Worm (Caenorhabditis elegans) whole organism, mixed stage, embryonic: Measurements from ENCODE around the gene pfkb-1.2.

Experiments
- elt-3 ChIP-seq: fragments of 150-350 bp; optimal IDR thresholded peaks from 2 replicates; lab custom pipeline; 2014; ENCODE audit warnings: missing biosample characterization, missing genetic modification characterization
- mep-1 ChIP-seq: fragments of 150-350 bp; optimal IDR thresholded peaks from 2 replicates; lab custom pipeline; 2017; ENCODE audit warnings: missing biosample characterization, missing genetic modification reagents, missing genetic modification characterization, inconsistent platforms

- TF ChIP-seq mep-1, result no peak
- TF ChIP-seq elt-3 (tag; lab: Kevin White, UChicago), result no peak
Measured at ce11 chrIV:5945455-5945854, 3.7 kb downstream of the pfkb-1.2 start.
